Worm (Caenorhabditis elegans) whole organism, L2 larva: ENCODE measurements around the gene gob-1.

ENCODE experiments used
- R02D3.7 ChIP-seq: fragments of 150-350 bp; optimal IDR thresholded peaks from 2 replicates; lab custom pipeline; 2014; ENCODE audit warnings: missing biosample characterization, missing genetic modification characterization
- Y55F3AM.14 ChIP-seq: fragments of 200-800 bp; sonication (Bioruptor generic); optimal IDR thresholded peaks from 2 replicates; lab custom pipeline; 2018; ENCODE audit warnings: mild to moderate bottlenecking, missing genetic modification characterization, missing compliant biosample characterization
- ZK546.5 ChIP-seq: sonication (generic microtip); optimal IDR thresholded peaks from 2 replicates; lab custom pipeline; 2017; ENCODE audit warnings: missing biosample characterization, missing genetic modification characterization
- alr-1 ChIP-seq: fragments of 150-350 bp; optimal IDR thresholded peaks from 2 replicates; lab custom pipeline; 2014; ENCODE audit warnings: missing biosample characterization, missing genetic modification characterization
- aly-2 ChIP-seq: fragments of 150-350 bp; optimal IDR thresholded peaks from 2 replicates; lab custom pipeline; 2014; ENCODE audit warnings: missing biosample characterization, missing genetic modification characterization
- ceh-82 ChIP-seq: fragments of 150-350 bp; optimal IDR thresholded peaks from 2 replicates; lab custom pipeline; 2014; ENCODE audit warnings: missing biosample characterization, missing genetic modification characterization
- crh-2 ChIP-seq: sonication (generic microtip); optimal IDR thresholded peaks from 2 replicates; lab custom pipeline; 2017; ENCODE audit warnings: missing biosample characterization, missing genetic modification characterization
- dmd-4 ChIP-seq: sonication (generic microtip); optimal IDR thresholded peaks from 2 replicates; lab custom pipeline; 2017; ENCODE audit warnings: missing biosample characterization, missing genetic modification characterization
- egl-27 ChIP-seq: sonication (generic microtip); optimal IDR thresholded peaks from 3 replicates; lab custom pipeline; 2017; ENCODE audit warnings: missing biosample characterization, missing genetic modification reagents, missing genetic modification characterization
- elt-1 ChIP-seq: fragments of 150-350 bp; optimal IDR thresholded peaks from 2 replicates; lab custom pipeline; 2014; ENCODE audit warnings: missing biosample characterization, missing genetic modification characterization
- elt-3 ChIP-seq: sonication (generic microtip); optimal IDR thresholded peaks from 2 replicates; lab custom pipeline; 2017; ENCODE audit warnings: missing biosample characterization, missing genetic modification characterization
- fos-1 ChIP-seq: fragments of 150-350 bp; optimal IDR thresholded peaks from 2 replicates; lab custom pipeline; 2014; ENCODE audit warnings: missing biosample characterization, missing genetic modification characterization
- gmeb-1 ChIP-seq: fragments of 150-350 bp; optimal IDR thresholded peaks from 2 replicates; lab custom pipeline; 2014; ENCODE audit warnings: missing biosample characterization, missing genetic modification characterization
- lin-11 ChIP-seq: fragments of 150-350 bp; sonication (generic microtip); optimal IDR thresholded peaks from 2 replicates; lab custom pipeline; 2014; ENCODE audit warnings: missing biosample characterization, missing genetic modification characterization, inconsistent platforms, mixed read lengths
- lsy-2 ChIP-seq, 2 experiments: fragments of 150-350 bp in 1 of 2; sonication (generic microtip) in 1 of 2; optimal IDR thresholded peaks; 2 replicates each; lab custom pipeline; 2014 to 2017; ENCODE audit warnings: missing biosample characterization in 2 of 2, missing genetic modification characterization in 2 of 2
- mbf-1 ChIP-seq: sonication (generic microtip); optimal IDR thresholded peaks from 2 replicates; lab custom pipeline; 2017; ENCODE audit warnings: missing biosample characterization, missing genetic modification characterization
- mdl-1 ChIP-seq, 2 experiments: fragments of 150-350 bp in 1 of 2; sonication (generic microtip) in 1 of 2; optimal IDR thresholded peaks; 2 replicates each; lab custom pipeline; 2017; ENCODE audit warnings: missing biosample characterization in 2 of 2, missing genetic modification characterization in 2 of 2
- nhr-11 ChIP-seq: fragments of 150-350 bp; optimal IDR thresholded peaks from 2 replicates; lab custom pipeline; 2014; ENCODE audit warnings: missing biosample characterization, missing genetic modification characterization
- nhr-12 ChIP-seq: fragments of 150-350 bp; optimal IDR thresholded peaks from 2 replicates; lab custom pipeline; 2014; ENCODE audit warnings: missing biosample characterization, missing genetic modification characterization
- nhr-129 ChIP-seq: fragments of 150-350 bp; optimal IDR thresholded peaks from 2 replicates; lab custom pipeline; 2014; ENCODE audit warnings: missing biosample characterization, missing genetic modification characterization
- nhr-23 ChIP-seq: fragments of 150-350 bp; optimal IDR thresholded peaks from 2 replicates; lab custom pipeline; 2014; ENCODE audit warnings: missing biosample characterization, missing genetic modification reagents, missing genetic modification characterization
- nhr-237 ChIP-seq: fragments of 150-350 bp; optimal IDR thresholded peaks from 2 replicates; lab custom pipeline; 2014; ENCODE audit warnings: missing biosample characterization, missing genetic modification characterization
- nhr-6 ChIP-seq: fragments of 150-350 bp; optimal IDR thresholded peaks from 2 replicates; lab custom pipeline; 2014; ENCODE audit warnings: missing biosample characterization, missing genetic modification characterization
- nhr-77 ChIP-seq: fragments of 150-350 bp; optimal IDR thresholded peaks from 2 replicates; lab custom pipeline; 2014; ENCODE audit warnings: missing biosample characterization, missing genetic modification characterization
- peb-1 ChIP-seq: fragments of 150-350 bp; optimal IDR thresholded peaks from 2 replicates; lab custom pipeline; 2014; ENCODE audit warnings: missing biosample characterization, missing genetic modification characterization
- sem-4 ChIP-seq: fragments of 150-350 bp; optimal IDR thresholded peaks from 2 replicates; lab custom pipeline; 2014; ENCODE audit warnings: missing biosample characterization, missing genetic modification reagents, missing genetic modification characterization
- skn-1 ChIP-seq: sonication (generic microtip); optimal IDR thresholded peaks from 2 replicates; lab custom pipeline; 2017; ENCODE audit warnings: missing biosample characterization, missing genetic modification characterization
- sma-3 ChIP-seq: sonication (generic microtip); optimal IDR thresholded peaks from 2 replicates; lab custom pipeline; 2016; ENCODE audit warnings: missing genetic modification reagents, missing genetic modification characterization, missing compliant biosample characterization
- sma-9 ChIP-seq, 2 experiments: fragments of 150-350 bp in 1 of 2; sonication (generic microtip) in 1 of 2; optimal IDR thresholded peaks; 2 replicates each; lab custom pipeline; 2014 to 2016; ENCODE audit warnings: missing genetic modification characterization in 2 of 2, mild to moderate bottlenecking in 1 of 2, missing biosample characterization in 1 of 2, missing compliant biosample characterization in 1 of 2, missing genetic modification reagents in 1 of 2, moderate library complexity in 1 of 2
- ztf-1 ChIP-seq: fragments of 200-800 bp; sonication (Bioruptor generic); conservative IDR thresholded peaks from 2 replicates; pipeline ENCODE4 v1.3.6; 2022; ENCODE audit warnings: missing genetic modification characterization, missing compliant biosample characterization
- ztf-11 ChIP-seq: sonication (generic microtip); optimal IDR thresholded peaks from 2 replicates; lab custom pipeline; 2017; ENCODE audit warnings: missing biosample characterization, missing genetic modification characterization
- ztf-4 ChIP-seq: fragments of 150-350 bp; optimal IDR thresholded peaks from 2 replicates; lab custom pipeline; 2014; ENCODE audit warnings: missing biosample characterization, missing genetic modification characterization

The gob-1 gene

DNA sequence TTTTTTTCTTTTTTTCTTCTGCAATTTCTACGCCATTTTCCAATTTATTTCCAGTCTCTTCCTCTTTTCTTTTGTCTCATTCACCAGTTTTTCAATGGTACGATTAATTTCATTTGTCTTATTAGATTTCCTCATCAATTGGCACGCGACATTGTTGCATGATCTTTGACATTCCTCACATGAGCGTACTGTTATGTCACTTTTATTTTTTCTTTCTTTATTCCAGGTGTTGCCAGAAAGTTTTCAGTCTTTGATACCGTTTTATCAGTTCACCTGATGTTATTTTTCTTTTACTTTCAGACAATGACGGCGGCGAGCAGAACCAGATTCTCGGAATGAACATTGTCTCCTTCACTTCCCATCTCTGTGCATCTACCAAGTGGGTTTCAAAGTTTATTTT, 44.0 kb downstream of the gob-1 start, which contains the start of the genes olrn-1 and C02C6.14:
Gene olrn-1, plus strand, starts transcription at position 301 of the 400 bp plus-strand sequence.
Gene C02C6.14, plus strand, starts transcription at position 304 of the 400 bp plus-strand sequence.
- no peak for TF ChIP-seq nhr-77 (tag; lab: Kevin White, UChicago)
- TF ChIP-seq fos-1 = no peak
- no peak for TF ChIP-seq crh-2 (tag; lab: Kevin White, UChicago)
- no peak for TF ChIP-seq nhr-11 (tag; lab: Kevin White, UChicago)
- TF ChIP-seq ceh-82 (tag; lab: Kevin White, UChicago) = no peak
- no peak for TF ChIP-seq gmeb-1 (tag; lab: Kevin White, UChicago)
- TF ChIP-seq lsy-2 (tag; optimal IDR thresholded peaks at IDR 0.05; lab: Kevin White, UChicago) = no peak
- no peak for TF ChIP-seq elt-1 (tag; lab: Kevin White, UChicago)

DNA sequence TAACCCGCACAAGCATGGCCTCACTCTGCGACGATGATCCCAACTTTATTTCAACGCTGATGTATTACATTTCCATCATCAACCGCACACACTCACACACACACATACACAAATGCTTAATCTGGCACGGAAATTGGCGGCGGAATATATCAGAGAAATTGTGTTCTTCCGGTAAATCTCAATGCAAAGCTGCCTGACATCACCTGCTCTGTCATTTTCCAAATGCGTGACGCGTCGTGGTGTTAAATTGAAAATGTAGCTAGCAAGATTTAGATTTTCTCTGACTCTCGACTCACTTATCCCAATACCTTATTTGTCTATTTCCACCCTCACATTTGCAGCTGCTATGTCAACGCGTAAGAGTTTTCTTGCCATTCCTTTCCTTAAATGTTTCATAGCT, 45.9 kb downstream of the gob-1 start:
- TF ChIP-seq elt-3 (no peak), nhr-77 (tag; lab: Kevin White, UChicago) (no peak), egl-27 (tag; lab: Kevin White, UChicago) (no peak), lin-11 (tag; lab: Kevin White, UChicago) (no peak), ztf-11 (tag; lab: Kevin White, UChicago) (no peak), gmeb-1 (tag; lab: Kevin White, UChicago) (no peak), lsy-2 (tag; optimal IDR thresholded peaks at IDR 0.05; lab: Kevin White, UChicago) (no peak), peb-1 (tag; lab: Kevin White, UChicago) (no peak)

DNA sequence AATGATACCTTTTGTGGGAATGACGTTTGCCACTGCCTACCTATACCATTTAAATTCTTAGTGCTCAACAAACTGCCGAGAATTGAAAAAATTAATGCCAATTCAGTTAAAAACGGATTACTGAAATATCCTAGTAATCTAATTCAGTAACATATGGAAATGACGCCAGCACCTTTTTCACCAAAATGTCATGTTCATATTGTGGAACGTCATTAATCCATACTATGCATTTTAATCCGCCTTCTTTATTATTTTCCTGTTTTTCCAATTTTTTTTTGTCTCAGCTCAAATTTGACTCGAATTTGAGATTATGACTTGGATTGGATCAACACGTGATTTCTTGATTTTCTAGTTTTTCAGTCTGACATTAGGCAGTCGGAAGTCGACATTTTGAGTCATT, 48.0 kb downstream of the gob-1 start:
- peak; percentile 28 for TF ChIP-seq ztf-4 (tag; lab: Kevin White, UChicago)
- TF ChIP-seq sem-4 (tag; lab: Kevin White, UChicago) = no peak
- no peak for TF ChIP-seq skn-1
- TF ChIP-seq nhr-6 (tag; lab: Kevin White, UChicago) = no peak
- no peak for TF ChIP-seq gmeb-1 (tag; lab: Kevin White, UChicago)
- TF ChIP-seq lin-11 (tag; lab: Kevin White, UChicago) = no peak
- TF ChIP-seq aly-2 (tag; lab: Kevin White, UChicago) = no peak
- no peak for TF ChIP-seq elt-3
- TF ChIP-seq nhr-23 (tag; lab: Kevin White, UChicago) = no peak

DNA sequence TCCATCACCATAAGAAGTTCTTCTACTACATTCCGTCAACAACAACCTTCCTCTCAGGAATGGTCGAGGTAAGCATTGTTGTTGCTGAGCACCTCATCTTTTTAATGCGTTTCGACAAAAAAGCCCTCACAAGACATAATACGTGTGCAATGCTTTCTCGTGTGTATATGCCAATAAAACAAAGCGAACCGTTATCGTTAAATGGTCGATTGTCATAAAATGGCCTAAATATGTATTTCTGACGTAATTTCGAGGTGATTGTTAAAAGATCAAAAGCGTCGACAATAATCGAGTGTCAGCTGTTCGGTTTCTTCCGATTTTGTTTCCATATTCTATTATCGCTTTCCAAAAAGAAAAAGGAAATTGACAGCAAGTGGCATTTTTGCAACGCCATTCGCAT, 51.3 kb downstream of the gob-1 start:
- no peak for TF ChIP-seq nhr-12 (tag; lab: Kevin White, UChicago)
- TF ChIP-seq nhr-129 (tag; lab: Kevin White, UChicago) = peak; percentile 2
- no peak for TF ChIP-seq ztf-1 (GFP tag; lab: Robert Waterston, UW)
- TF ChIP-seq ztf-4 (tag; lab: Kevin White, UChicago) = no peak
- TF ChIP-seq sma-3 (GFP tag; lab: Kevin White, UChicago) = no peak
- no peak for TF ChIP-seq mbf-1 (tag; lab: Kevin White, UChicago)
- no peak for TF ChIP-seq Y55F3AM.14
- peak; percentile 11 for TF ChIP-seq crh-2 (tag; lab: Kevin White, UChicago)
- TF ChIP-seq fos-1 = peak; percentile 38
- TF ChIP-seq sma-9 (GFP tag; optimal IDR thresholded peaks at IDR 0.05; lab: Kevin White, UChicago) = peak; percentile 23
- TF ChIP-seq sma-9 (tag; optimal IDR thresholded peaks at IDR 0.05; lab: Kevin White, UChicago) = no peak
- TF ChIP-seq, all 48 proteins: peak for 4

DNA sequence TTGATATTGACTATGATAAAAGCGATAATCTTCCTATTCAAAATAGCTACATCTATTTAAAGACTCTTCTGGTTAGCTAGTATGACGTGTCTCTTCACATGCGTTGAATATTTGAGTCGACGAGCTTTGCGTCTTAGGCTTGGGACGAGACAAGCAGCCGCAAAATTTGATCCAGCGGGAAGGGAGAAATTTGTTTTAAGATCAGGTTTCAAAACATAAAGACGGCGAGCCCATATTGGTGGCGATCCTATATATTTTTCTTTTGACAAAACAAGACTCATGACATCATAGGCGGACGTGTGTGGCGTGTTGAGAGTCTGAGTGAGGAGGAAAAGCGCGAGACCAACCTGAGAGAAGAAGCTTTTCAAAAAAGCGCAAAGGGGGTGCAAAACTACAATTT, 52.1 kb downstream of the gob-1 start:
- TF ChIP-seq ztf-11 (tag; lab: Kevin White, UChicago) = no peak
- no peak for TF ChIP-seq peb-1 (tag; lab: Kevin White, UChicago)
- no peak for TF ChIP-seq dmd-4
- no peak for TF ChIP-seq nhr-11 (tag; lab: Kevin White, UChicago)
- TF ChIP-seq crh-2 (tag; lab: Kevin White, UChicago) = no peak
- TF ChIP-seq ZK546.5 (tag; lab: Kevin White, UChicago) = no peak
- no peak for TF ChIP-seq alr-1 (tag; lab: Kevin White, UChicago)
- TF ChIP-seq lsy-2 (tag; optimal IDR thresholded peaks at IDR 0.05; lab: Kevin White, UChicago) = no peak
- no peak for TF ChIP-seq nhr-237 (tag; lab: Kevin White, UChicago)
- no peak for TF ChIP-seq Y55F3AM.14
- no peak for TF ChIP-seq mdl-1 (tag; optimal IDR thresholded peaks at IDR 0.05; lab: Kevin White, UChicago)
- TF ChIP-seq sem-4 (tag; lab: Kevin White, UChicago) = no peak
- TF ChIP-seq R02D3.7 (tag; lab: Kevin White, UChicago) = no peak
- TF ChIP-seq nhr-23 (tag; lab: Kevin White, UChicago) = no peak
- no peak for TF ChIP-seq gmeb-1 (tag; lab: Kevin White, UChicago)
